Worm (Caenorhabditis elegans): ENCODE data around the gene ZK688.12.
A peak's percentile ranks its signal among the peaks of the same experiment; 100 is the strongest.

The ZK688.12 gene

ce11 chrIII:7933235-7933634 lies 19.8 kb upstream of the ZK688.12 start, which contains the start of gene ran-2:
Gene ran-2 (plus strand): TSS chrIII:7933535.
- TF ChIP-seq lin-26 (GFP tag; IDR thresholded peaks at IDR 0.05) (no peak), cebp-1 (GFP tag; IDR thresholded peaks at IDR 0.05) (no peak), cebp-1 (tag; optimal IDR thresholded peaks at IDR 0.05) (peak; percentile 85)

ce11 chrIII:7928549-7929129 lies 15.3 kb upstream of the ZK688.12 start, which contains the start of the genes C29E4.13 and npp-15:
Gene C29E4.13 (minus strand): TSS chrIII:7928717.
Gene npp-15 (plus strand): TSS chrIII:7929043.
- TF ChIP-seq ceh-58 (GFP tag; IDR thresholded peaks at IDR 0.05): no peak
- TF ChIP-seq F23B12.7 (tag; optimal IDR thresholded peaks at IDR 0.05; ENCODE audit: insufficient read depth): no peak
- TF ChIP-seq ZK185.1 (tag; optimal IDR thresholded peaks at IDR 0.05; ENCODE audit: poor library complexity, severe bottlenecking): no peak
- TF ChIP-seq lin-54 (GFP tag; optimal IDR thresholded peaks at IDR 0.05): peak; percentile 55
- no peak for TF ChIP-seq gei-17 (GFP tag; optimal IDR thresholded peaks at IDR 0.05)
- no peak for TF ChIP-seq snpc-1.3 (tag; optimal IDR thresholded peaks at IDR 0.05; ENCODE audit: insufficient read depth)
- TF ChIP-seq hrde-1 (tag; optimal IDR thresholded peaks at IDR 0.05; ENCODE audit: borderline replicate concordance): no peak
- no peak for TF ChIP-seq T07F8.4 (tag; optimal IDR thresholded peaks at IDR 0.05)
- TF ChIP-seq efl-1 (GFP tag; optimal IDR thresholded peaks at IDR 0.05): peak; percentile 87
- TF ChIP-seq Y53G8AR.9 (GFP tag; conservative IDR thresholded peaks at IDR 0.05): no peak
- no peak for TF ChIP-seq let-526 (GFP tag; IDR thresholded peaks at IDR 0.05)
- no peak for TF ChIP-seq C17E4.6 (GFP tag; IDR thresholded peaks at IDR 0.05)
- no peak for TF ChIP-seq pbrm-1 (GFP tag; IDR thresholded peaks at IDR 0.05)
- TF ChIP-seq madf-3 (GFP tag; IDR thresholded peaks at IDR 0.05): no peak
- TF ChIP-seq lin-35 (GFP tag; optimal IDR thresholded peaks at IDR 0.05): no peak
- TF ChIP-seq cebp-1 (GFP tag; IDR thresholded peaks at IDR 0.05): no peak
- TF ChIP-seq cebp-1 (tag; optimal IDR thresholded peaks at IDR 0.05): peak; percentile 18
- no peak for TF ChIP-seq sdz-38 (tag; optimal IDR thresholded peaks at IDR 0.05)
- peak; percentile 46 for TF ChIP-seq attf-5 (GFP tag; optimal IDR thresholded peaks at IDR 0.05)
- no peak for TF ChIP-seq Y79H2A.3 (GFP tag; conservative IDR thresholded peaks at IDR 0.05)
- peak; percentile 53; the same call in 1 of the 2 replicates for TF ChIP-seq attf-3 (GFP tag; conservative IDR thresholded peaks at IDR 0.05)
- no peak for TF ChIP-seq F55B11.4 (tag; optimal IDR thresholded peaks at IDR 0.05; ENCODE audit: borderline replicate concordance, insufficient read depth)
- no peak for TF ChIP-seq hmg-20 (GFP tag; IDR thresholded peaks at IDR 0.05)
- no peak for TF ChIP-seq egl-18 (GFP tag; IDR thresholded peaks at IDR 0.05)
- no peak for TF ChIP-seq nhr-27 (tag; optimal IDR thresholded peaks at IDR 0.05)
- TF ChIP-seq ceh-79 (tag; optimal IDR thresholded peaks at IDR 0.05): no peak
- TF ChIP-seq dpl-1 (GFP tag; optimal IDR thresholded peaks at IDR 0.05): peak; percentile 72
- TF ChIP-seq tbp1 (GFP tag; optimal IDR thresholded peaks at IDR 0.05): peak; percentile 1
- no peak for TF ChIP-seq cebp-2 (GFP tag; IDR thresholded peaks at IDR 0.05)
- TF ChIP-seq F33H1.4 (GFP tag; IDR thresholded peaks at IDR 0.05): peak; percentile 82
- TF ChIP-seq nhr-120 (GFP tag; IDR thresholded peaks at IDR 0.05): no peak
- TF ChIP-seq nfya-2 (GFP tag; IDR thresholded peaks at IDR 0.05): no peak
- TF ChIP-seq ama-1 (optimal IDR thresholded peaks at IDR 0.05): no peak
- TF ChIP-seq ama-1 (GFP tag; optimal IDR thresholded peaks at IDR 0.05): no peak
- no peak for TF ChIP-seq let-607 (tag; optimal IDR thresholded peaks at IDR 0.05)
- no peak for TF ChIP-seq egrh-3 (GFP tag; IDR thresholded peaks at IDR 0.05)
- no peak for TF ChIP-seq lag-1 (GFP tag; IDR thresholded peaks at IDR 0.05)
- TF ChIP-seq die-1 (tag; optimal IDR thresholded peaks at IDR 0.05): no peak
- peak; percentile 60 for TF ChIP-seq xnd-1 (tag; optimal IDR thresholded peaks at IDR 0.05)
- TF ChIP-seq D2030.7 (GFP tag; IDR thresholded peaks at IDR 0.05): peak; percentile 50
- no peak for TF ChIP-seq ceh-27 (GFP tag; optimal IDR thresholded peaks at IDR 0.05)
- TF ChIP-seq ets-4 (GFP tag; optimal IDR thresholded peaks at IDR 0.05): no peak
- TF ChIP-seq ccch-3 (GFP tag; optimal IDR thresholded peaks at IDR 0.05): no peak
- TF ChIP-seq B0019.2 (GFP tag; conservative IDR thresholded peaks at IDR 0.05): no peak
- no peak for TF ChIP-seq F22D6.2 (tag; optimal IDR thresholded peaks at IDR 0.05)
